Worm (Caenorhabditis elegans): ENCODE results near the gene T13F2.4.

- TF ChIP-seq W03F9.2 (tag; optimal IDR thresholded peaks at IDR 0.05) (no peak), him-1 (tag; optimal IDR thresholded peaks at IDR 0.05) (no peak)
Observed at ce11 chrIV:9770798-9771197, 18.8 kb upstream of the T13F2.4 start.

Data from whole organism, L4/young adult.